Comparison of ENCODE assay signal across 1 fruit fly cellular context in the genomic region with DNA sequence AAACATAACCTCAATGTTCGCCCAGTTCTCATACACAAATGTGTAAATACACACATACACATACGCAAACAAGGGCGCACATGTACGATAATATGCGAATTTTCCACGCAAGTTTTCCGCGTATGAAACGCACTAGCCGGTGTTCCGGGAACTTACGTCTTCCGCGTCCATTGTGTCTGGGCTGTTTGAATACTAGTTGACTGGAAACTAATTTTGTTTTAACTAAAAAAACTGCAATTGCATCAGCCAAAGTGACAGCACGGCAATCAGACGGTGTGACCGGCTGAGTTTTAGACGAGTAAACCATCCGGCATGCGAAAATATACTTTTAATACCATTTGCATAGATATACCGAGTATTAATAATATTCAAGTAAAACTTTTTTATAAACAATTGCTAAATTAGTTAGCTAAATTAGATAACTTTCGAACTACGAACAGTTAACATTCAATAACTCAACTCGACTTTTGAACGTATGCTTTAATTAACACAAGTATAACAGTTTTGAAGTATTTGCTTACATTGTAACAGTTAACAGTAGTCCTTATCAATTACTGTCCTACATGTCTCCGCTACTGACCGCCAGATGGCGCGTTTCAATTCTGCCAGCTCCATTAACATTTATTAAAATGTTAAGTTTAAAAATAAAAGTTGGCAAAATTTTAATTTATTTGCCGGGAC.
TF ChIP-seq lines count a peak whose summit lies in the region.

A gene (minus strand): TSS at position 299 of the 681 bp plus-strand sequence.

TF ChIP-seq in whole organism, embryonic, 481 proteins besides CTCF, POLR2A, EP300 and RAD21 (continued from another document and continues in another):
- peak; percentile 61 for TF ChIP-seq mirr (GFP tag; optimal IDR thresholded peaks at IDR 0.05; lab: Kevin White, UChicago)
- TF ChIP-seq CG2678 (tag; optimal IDR thresholded peaks at IDR 0.05; lab: Kevin White, UChicago): peak; percentile 27
- TF ChIP-seq CG6854 (GFP tag; optimal IDR thresholded peaks at IDR 0.05; lab: Kevin White, UChicago): peak; percentile 38
- no peak for TF ChIP-seq wdn (GFP tag; IDR thresholded peaks at IDR 0.05; lab: Robert Waterston, UW)
- TF ChIP-seq crp (GFP tag; optimal IDR thresholded peaks at IDR 0.05; lab: Kevin White, UChicago): peak in 1 of 2 experiments; percentile 1
- peak; percentile 79 for TF ChIP-seq MTF-1 (GFP tag; optimal IDR thresholded peaks at IDR 0.05; lab: Kevin White, UChicago; ENCODE audit: borderline replicate concordance)
- no peak for TF ChIP-seq pan (optimal IDR thresholded peaks at IDR 0.05; lab: Kevin White, UChicago)
- peak in 1 of 2 experiments; percentile 48 for TF ChIP-seq pan (GFP tag; optimal IDR thresholded peaks at IDR 0.05 in 1 of 2, IDR thresholded peaks at IDR 0.05 in 1 of 2)
- TF ChIP-seq CG15269 (tag; optimal IDR thresholded peaks at IDR 0.05; lab: Kevin White, UChicago): peak; percentile 54
- TF ChIP-seq kni (GFP tag; optimal IDR thresholded peaks at IDR 0.05; lab: Kevin White, UChicago): peak; percentile 79
- TF ChIP-seq ara (GFP tag; IDR thresholded peaks at IDR 0.05; lab: Robert Waterston, UW): no peak
- peak; percentile 45 for TF ChIP-seq PHDP (tag; optimal IDR thresholded peaks at IDR 0.05; lab: Kevin White, UChicago)
- TF ChIP-seq Sox100B (GFP tag; optimal IDR thresholded peaks at IDR 0.05; lab: Kevin White, UChicago): peak; percentile 56
- TF ChIP-seq sug (tag; optimal IDR thresholded peaks at IDR 0.05; lab: Kevin White, UChicago): peak; percentile 4
- TF ChIP-seq CG17186 (GFP tag; optimal IDR thresholded peaks at IDR 0.05; lab: Kevin White, UChicago): peak; percentile 32
- TF ChIP-seq E2f2 (GFP tag; IDR thresholded peaks at IDR 0.05; lab: Robert Waterston, UW): peak; percentile 20; the same call in 1 of the 2 replicates
- no peak for TF ChIP-seq Awh (GFP tag; IDR thresholded peaks at IDR 0.05; lab: Robert Waterston, UW)
- TF ChIP-seq CG15696 (tag; optimal IDR thresholded peaks at IDR 0.05; lab: Kevin White, UChicago): peak; percentile 18
- peak; percentile 52 for TF ChIP-seq CG15601 (tag; optimal IDR thresholded peaks at IDR 0.05; lab: Kevin White, UChicago)
- peak in 1 of 2 experiments; percentile 53 for TF ChIP-seq Pdp1 (GFP tag; optimal IDR thresholded peaks at IDR 0.05; lab: Kevin White, UChicago)
- no peak for TF ChIP-seq repo (GFP tag; optimal IDR thresholded peaks at IDR 0.05; lab: Kevin White, UChicago)
- peak; percentile 3 for TF ChIP-seq NC2β (GFP tag; optimal IDR thresholded peaks at IDR 0.05; lab: Kevin White, UChicago)
- no peak for TF ChIP-seq ab (GFP tag; optimal IDR thresholded peaks at IDR 0.05; lab: Kevin White, UChicago)
- TF ChIP-seq pnt (GFP tag; optimal IDR thresholded peaks at IDR 0.05; lab: Kevin White, UChicago): no peak
- peak; percentile 64 for TF ChIP-seq Meics (GFP tag; optimal IDR thresholded peaks at IDR 0.05; lab: Kevin White, UChicago)
- TF ChIP-seq h (optimal IDR thresholded peaks at IDR 0.05; lab: Kevin White, UChicago): no peak
- TF ChIP-seq sens-2 (GFP tag; IDR thresholded peaks at IDR 0.05; lab: Robert Waterston, UW): no peak
- TF ChIP-seq disco-r (GFP tag; optimal IDR thresholded peaks at IDR 0.05; lab: Kevin White, UChicago): no peak
- TF ChIP-seq rib (GFP tag; IDR thresholded peaks at IDR 0.05; lab: Robert Waterston, UW): 0 out of 2 replicates have a peak, but pooled peaks have one; percentile 25
- TF ChIP-seq CG16863 (GFP tag; optimal IDR thresholded peaks at IDR 0.05; lab: Kevin White, UChicago): peak; percentile 14
- TF ChIP-seq ham (GFP tag; IDR thresholded peaks at IDR 0.05; lab: Robert Waterston, UW): no peak
- TF ChIP-seq wor (GFP tag; IDR thresholded peaks at IDR 0.05; lab: Robert Waterston, UW): no peak
- TF ChIP-seq gem (tag; optimal IDR thresholded peaks at IDR 0.05; lab: Kevin White, UChicago): no peak
- TF ChIP-seq chif (GFP tag; optimal IDR thresholded peaks at IDR 0.05; lab: Kevin White, UChicago): peak; percentile 9 to 30
- TF ChIP-seq Lhr (GFP tag; optimal IDR thresholded peaks at IDR 0.05; lab: Kevin White, UChicago): peak; percentile 47
- TF ChIP-seq ash1 (GFP tag; optimal IDR thresholded peaks at IDR 0.05; lab: Kevin White, UChicago): no peak
- no peak for TF ChIP-seq CG8089 (GFP tag; optimal IDR thresholded peaks at IDR 0.05; lab: Kevin White, UChicago)
- TF ChIP-seq CG7839 (tag; optimal IDR thresholded peaks at IDR 0.05; lab: Kevin White, UChicago): peak; percentile 39
- TF ChIP-seq Xbp1 (GFP tag; optimal IDR thresholded peaks at IDR 0.05; lab: Kevin White, UChicago): peak; percentile 34
- TF ChIP-seq ems (GFP tag; optimal IDR thresholded peaks at IDR 0.05; lab: Kevin White, UChicago): no peak
- TF ChIP-seq Hmx (GFP tag; optimal IDR thresholded peaks at IDR 0.05; lab: Kevin White, UChicago): no peak
- TF ChIP-seq Hr51 (GFP tag; optimal IDR thresholded peaks at IDR 0.05; lab: Kevin White, UChicago): peak in 1 of 2 experiments; percentile 38
- peak; percentile 37; the same call in 1 of the 2 replicates for TF ChIP-seq Bgb (GFP tag; IDR thresholded peaks at IDR 0.05; lab: Robert Waterston, UW; ENCODE audit: partially characterized antibody)
- TF ChIP-seq Med (GFP tag; lab: Kevin White, UChicago): peak; percentile 92
- TF ChIP-seq CG32772 (GFP tag; IDR thresholded peaks at IDR 0.05; lab: Robert Waterston, UW): no peak
- peak; percentile 41 for TF ChIP-seq CG18476 (GFP tag; optimal IDR thresholded peaks at IDR 0.05; lab: Kevin White, UChicago)
- TF ChIP-seq CG9797 (GFP tag; optimal IDR thresholded peaks at IDR 0.05; lab: Kevin White, UChicago): peak; percentile 91
- no peak for TF ChIP-seq Hr3 (GFP tag; optimal IDR thresholded peaks at IDR 0.05; lab: Kevin White, UChicago)
- TF ChIP-seq CG17829 (tag; optimal IDR thresholded peaks at IDR 0.05; lab: Kevin White, UChicago): peak; percentile 23
- peak; percentile 40 for TF ChIP-seq BEAF-32 (GFP tag; optimal IDR thresholded peaks at IDR 0.05; lab: Kevin White, UChicago)
- TF ChIP-seq nerfin-1 (tag; optimal IDR thresholded peaks at IDR 0.05; lab: Kevin White, UChicago): peak; percentile 33
- TF ChIP-seq D19B (GFP tag; optimal IDR thresholded peaks at IDR 0.05; lab: Kevin White, UChicago): no peak
- TF ChIP-seq zen (tag; optimal IDR thresholded peaks at IDR 0.05; lab: Kevin White, UChicago): no peak
- peak; percentile 50 for TF ChIP-seq CrebB (tag; optimal IDR thresholded peaks at IDR 0.05; lab: Kevin White, UChicago)
- TF ChIP-seq CG11247 (GFP tag; IDR thresholded peaks at IDR 0.05; lab: Robert Waterston, UW): no peak
- peak; percentile 70 for TF ChIP-seq NfI (GFP tag; optimal IDR thresholded peaks at IDR 0.05; lab: Kevin White, UChicago)
- no peak for TF ChIP-seq peb (GFP tag; IDR thresholded peaks at IDR 0.05; lab: Robert Waterston, UW)
- peak; percentile 35 for TF ChIP-seq CG30020 (tag; optimal IDR thresholded peaks at IDR 0.05; lab: Kevin White, UChicago)
- no peak for TF ChIP-seq pb (GFP tag; optimal IDR thresholded peaks at IDR 0.05; lab: Kevin White, UChicago)
- TF ChIP-seq cas (GFP tag; IDR thresholded peaks at IDR 0.05; lab: Robert Waterston, UW): no peak
- TF ChIP-seq tna (GFP tag; IDR thresholded peaks at IDR 0.05; lab: Robert Waterston, UW; ENCODE audit: partially characterized antibody): no peak
- peak; percentile 30 for TF ChIP-seq Spps (tag; optimal IDR thresholded peaks at IDR 0.05; lab: Kevin White, UChicago)
- TF ChIP-seq CG14710 (tag; optimal IDR thresholded peaks at IDR 0.05; lab: Kevin White, UChicago): peak; percentile 64
- peak; percentile 53 for TF ChIP-seq CG18262 (tag; optimal IDR thresholded peaks at IDR 0.05; lab: Kevin White, UChicago)
- peak; percentile 20 for TF ChIP-seq CG2202 (tag; optimal IDR thresholded peaks at IDR 0.05; lab: Kevin White, UChicago)
- peak in 1 of 2 experiments; percentile 26 for TF ChIP-seq insv (GFP tag; optimal IDR thresholded peaks at IDR 0.05; lab: Kevin White, UChicago)
- no peak for TF ChIP-seq CG16813 (GFP tag; IDR thresholded peaks at IDR 0.05; lab: Robert Waterston, UW; ENCODE audit: partially characterized antibody)
- peak; percentile 97 for TF ChIP-seq YL-1 (GFP tag; optimal IDR thresholded peaks at IDR 0.05; lab: Kevin White, UChicago)
- no peak for TF ChIP-seq NK7.1 (GFP tag; optimal IDR thresholded peaks at IDR 0.05; lab: Kevin White, UChicago)
- TF ChIP-seq ewg (GFP tag; optimal IDR thresholded peaks at IDR 0.05; lab: Kevin White, UChicago): no peak
- no peak for TF ChIP-seq Doc3 (GFP tag; IDR thresholded peaks at IDR 0.05; lab: Robert Waterston, UW; ENCODE audit: partially characterized antibody)
- TF ChIP-seq D19A (tag; optimal IDR thresholded peaks at IDR 0.05; lab: Kevin White, UChicago): peak; percentile 41
- no peak for TF ChIP-seq CG10274 (GFP tag; optimal IDR thresholded peaks at IDR 0.05; lab: Kevin White, UChicago)
- TF ChIP-seq Lim3 (GFP tag; IDR thresholded peaks at IDR 0.05; lab: Robert Waterston, UW): no peak
- TF ChIP-seq CG3281 (GFP tag; optimal IDR thresholded peaks at IDR 0.05; lab: Kevin White, UChicago): peak; percentile 46
- TF ChIP-seq her (GFP tag; optimal IDR thresholded peaks at IDR 0.05; lab: Kevin White, UChicago): no peak
- no peak for TF ChIP-seq sr (GFP tag; IDR thresholded peaks at IDR 0.05; lab: Robert Waterston, UW)
- TF ChIP-seq CG9876 (GFP tag; optimal IDR thresholded peaks at IDR 0.05; lab: Kevin White, UChicago): no peak
- no peak for TF ChIP-seq CG31224 (GFP tag; IDR thresholded peaks at IDR 0.05; lab: Robert Waterston, UW)
- no peak for TF ChIP-seq CG3995 (GFP tag; optimal IDR thresholded peaks at IDR 0.05; lab: Kevin White, UChicago)
- TF ChIP-seq sisA (GFP tag; IDR thresholded peaks at IDR 0.05; lab: Robert Waterston, UW): no peak
- peak; percentile 80 for TF ChIP-seq CG6254 (GFP tag; optimal IDR thresholded peaks at IDR 0.05; lab: Kevin White, UChicago)
- peak; percentile 57 for TF ChIP-seq HLHmδ (GFP tag; optimal IDR thresholded peaks at IDR 0.05; lab: Kevin White, UChicago)
- TF ChIP-seq trh (GFP tag; optimal IDR thresholded peaks at IDR 0.05; lab: Kevin White, UChicago): no peak
- peak; percentile 57 for TF ChIP-seq CG8924 (tag; optimal IDR thresholded peaks at IDR 0.05; lab: Kevin White, UChicago)
- TF ChIP-seq trem (tag; optimal IDR thresholded peaks at IDR 0.05; lab: Kevin White, UChicago): peak; percentile 80
- TF ChIP-seq CG2129 (GFP tag; IDR thresholded peaks at IDR 0.05; lab: Robert Waterston, UW; ENCODE audit: partially characterized antibody): no peak
- TF ChIP-seq CG7987 (GFP tag; optimal IDR thresholded peaks at IDR 0.05; lab: Kevin White, UChicago): peak; percentile 76
- no peak for TF ChIP-seq toy (GFP tag; IDR thresholded peaks at IDR 0.05; lab: Robert Waterston, UW)
- peak; percentile 20; the same call in 1 of the 2 replicates for TF ChIP-seq stc (GFP tag; IDR thresholded peaks at IDR 0.05; lab: Robert Waterston, UW)
- no peak for TF ChIP-seq Ets97D (GFP tag; optimal IDR thresholded peaks at IDR 0.05; lab: Kevin White, UChicago)
- TF ChIP-seq dan (GFP tag; IDR thresholded peaks at IDR 0.05; lab: Robert Waterston, UW): no peak
- no peak for TF ChIP-seq kay (GFP tag; optimal IDR thresholded peaks at IDR 0.05; lab: Kevin White, UChicago)
- TF ChIP-seq gfzf (GFP tag; optimal IDR thresholded peaks at IDR 0.05; lab: Kevin White, UChicago): peak; percentile 78
- no peak for TF ChIP-seq tup (GFP tag; optimal IDR thresholded peaks at IDR 0.05; lab: Kevin White, UChicago)
- peak; percentile 17 for TF ChIP-seq Atf-2 (GFP tag; optimal IDR thresholded peaks at IDR 0.05; lab: Kevin White, UChicago)
- TF ChIP-seq bowl (GFP tag; IDR thresholded peaks at IDR 0.05; lab: Robert Waterston, UW): 0 out of 2 replicates have a peak, but pooled peaks have one; percentile 8
- peak; percentile 74 for TF ChIP-seq Asciz (GFP tag; optimal IDR thresholded peaks at IDR 0.05; lab: Kevin White, UChicago)
- no peak for TF ChIP-seq CG1024 (GFP tag; IDR thresholded peaks at IDR 0.05; lab: Robert Waterston, UW)
- TF ChIP-seq pros (GFP tag; optimal IDR thresholded peaks at IDR 0.05; lab: Kevin White, UChicago): no peak
- no peak for TF ChIP-seq fru (optimal IDR thresholded peaks at IDR 0.05; lab: Kevin White, UChicago)
- peak; percentile 10 for TF ChIP-seq Side (GFP tag; optimal IDR thresholded peaks at IDR 0.05; lab: Kevin White, UChicago)
- TF ChIP-seq CG15514 (GFP tag; optimal IDR thresholded peaks at IDR 0.05; lab: Kevin White, UChicago): peak; percentile 55
- no peak for TF ChIP-seq HHEX (GFP tag; optimal IDR thresholded peaks at IDR 0.05; lab: Kevin White, UChicago)
- TF ChIP-seq CG31441 (GFP tag; IDR thresholded peaks at IDR 0.05; lab: Robert Waterston, UW): no peak
- peak; percentile 31 for TF ChIP-seq Dp (GFP tag; optimal IDR thresholded peaks at IDR 0.05; lab: Kevin White, UChicago)
- no peak for TF ChIP-seq dimm (GFP tag; IDR thresholded peaks at IDR 0.05; lab: Robert Waterston, UW)
- no peak for TF ChIP-seq CG3726 (GFP tag; IDR thresholded peaks at IDR 0.05; lab: Robert Waterston, UW)
- TF ChIP-seq sc (optimal IDR thresholded peaks at IDR 0.05; lab: Kevin White, UChicago): no peak
- TF ChIP-seq sc (GFP tag; optimal IDR thresholded peaks at IDR 0.05; lab: Kevin White, UChicago): no peak
- no peak for TF ChIP-seq tio (GFP tag; optimal IDR thresholded peaks at IDR 0.05; lab: Kevin White, UChicago)
- peak; percentile 48 for TF ChIP-seq CG2712 (tag; optimal IDR thresholded peaks at IDR 0.05; lab: Kevin White, UChicago)
- TF ChIP-seq tin (GFP tag; optimal IDR thresholded peaks at IDR 0.05; lab: Kevin White, UChicago): peak; percentile 31
- no peak for TF ChIP-seq Aef1 (GFP tag; IDR thresholded peaks at IDR 0.05; lab: Robert Waterston, UW)
- TF ChIP-seq CG1233 (GFP tag; optimal IDR thresholded peaks at IDR 0.05; lab: Kevin White, UChicago): peak; percentile 48
- TF ChIP-seq CG34376 (GFP tag; optimal IDR thresholded peaks at IDR 0.05; lab: Kevin White, UChicago): peak; percentile 29
- TF ChIP-seq Xrp1 (GFP tag; IDR thresholded peaks at IDR 0.05; lab: Robert Waterston, UW): peak; percentile 24; the same call in 1 of the 2 replicates
- TF ChIP-seq CG11504 (tag; optimal IDR thresholded peaks at IDR 0.05; lab: Kevin White, UChicago): peak; percentile 42
- TF ChIP-seq twi (tag; optimal IDR thresholded peaks at IDR 0.05; lab: Kevin White, UChicago): no peak
- peak; percentile 52 for TF ChIP-seq CG17385 (GFP tag; optimal IDR thresholded peaks at IDR 0.05; lab: Kevin White, UChicago)
- TF ChIP-seq hbn (GFP tag; IDR thresholded peaks at IDR 0.05; lab: Robert Waterston, UW; ENCODE audit: partially characterized antibody): 0 out of 2 replicates have a peak, but pooled peaks have one; percentile 23
- TF ChIP-seq CG42726 (GFP tag; IDR thresholded peaks at IDR 0.05; lab: Robert Waterston, UW; ENCODE audit: partially characterized antibody): no peak
- TF ChIP-seq CG4820 (GFP tag; optimal IDR thresholded peaks at IDR 0.05; lab: Kevin White, UChicago): peak; percentile 19
- peak; percentile 28 for TF ChIP-seq Chrac-16 (GFP tag; optimal IDR thresholded peaks at IDR 0.05; lab: Kevin White, UChicago)
